5 fruit fly cellular contexts compared by ENCODE assay signal in genomic region chr3R:20633984-20634446, dm6.
A peak's percentile ranks its signal among the peaks of the same experiment; 100 is the strongest.
TF ChIP-seq lines count a peak whose summit lies in the region.

No protein-coding gene starts in this region.

- no peak for TF ChIP-seq CTCF in whole organism, embryonic (GFP tag; optimal IDR thresholded peaks at IDR 0.05; lab: Kevin White, UChicago)

TF ChIP-seq in whole organism, adult, 20 proteins besides CTCF, POLR2A, EP300 and RAD21 (continues in another document):
- TF ChIP-seq Mnt (GFP tag; optimal IDR thresholded peaks at IDR 0.05; lab: Kevin White, UChicago), result peak; percentile 59
- no peak for TF ChIP-seq CG5204 (GFP tag; optimal IDR thresholded peaks at IDR 0.05; lab: Kevin White, UChicago)
- peak; percentile 81 for TF ChIP-seq CG12768 (GFP tag; optimal IDR thresholded peaks at IDR 0.05; lab: Kevin White, UChicago)
- no peak for TF ChIP-seq toe (GFP tag; optimal IDR thresholded peaks at IDR 0.05; lab: Kevin White, UChicago)
- peak; percentile 72 for TF ChIP-seq bab1 (GFP tag; optimal IDR thresholded peaks at IDR 0.05; lab: Kevin White, UChicago)
- TF ChIP-seq CG33017 (tag; optimal IDR thresholded peaks at IDR 0.05; lab: Kevin White, UChicago), result peak; percentile 77
- no peak for TF ChIP-seq Clk (GFP tag; optimal IDR thresholded peaks at IDR 0.05; lab: Kevin White, UChicago)
- TF ChIP-seq CG1620 (GFP tag; optimal IDR thresholded peaks at IDR 0.05; lab: Kevin White, UChicago), result peak; percentile 74
- no peak for TF ChIP-seq ovo (GFP tag; optimal IDR thresholded peaks at IDR 0.05; lab: Kevin White, UChicago)
- peak; percentile 52 for TF ChIP-seq CG7045 (GFP tag; optimal IDR thresholded peaks at IDR 0.05; lab: Kevin White, UChicago)
- TF ChIP-seq tj (GFP tag; optimal IDR thresholded peaks at IDR 0.05; lab: Kevin White, UChicago), result peak; percentile 75
- TF ChIP-seq pad (GFP tag; optimal IDR thresholded peaks at IDR 0.05; lab: Kevin White, UChicago), result peak; percentile 31
- TF ChIP-seq CG7101 (tag; optimal IDR thresholded peaks at IDR 0.05; lab: Kevin White, UChicago), result peak; percentile 68
- TF ChIP-seq cic (GFP tag; optimal IDR thresholded peaks at IDR 0.05; lab: Kevin White, UChicago), result peak; percentile 30
- no peak for TF ChIP-seq CG14711 (tag; optimal IDR thresholded peaks at IDR 0.05; lab: Kevin White, UChicago)
- TF ChIP-seq cnc (optimal IDR thresholded peaks at IDR 0.05; lab: Kevin White, UChicago), result no peak
- TF ChIP-seq CG11617 (GFP tag; optimal IDR thresholded peaks at IDR 0.05; lab: Kevin White, UChicago), result peak; percentile 73
- TF ChIP-seq Hr96 (GFP tag; optimal IDR thresholded peaks at IDR 0.05; lab: Kevin White, UChicago), result no peak

TF ChIP-seq in whole organism, embryonic, 481 proteins besides CTCF, POLR2A, EP300 and RAD21 (continues in another document):
- TF ChIP-seq mam (GFP tag; optimal IDR thresholded peaks at IDR 0.05; lab: Kevin White, UChicago), result peak; percentile 77
- no peak for TF ChIP-seq pita (GFP tag; optimal IDR thresholded peaks at IDR 0.05; lab: Kevin White, UChicago)
- TF ChIP-seq CG2712 (tag; optimal IDR thresholded peaks at IDR 0.05; lab: Kevin White, UChicago), result no peak
- TF ChIP-seq BEAF-32 (GFP tag; optimal IDR thresholded peaks at IDR 0.05; lab: Kevin White, UChicago), result no peak
- TF ChIP-seq GATAe (GFP tag; conservative IDR thresholded peaks at IDR 0.05; lab: Robert Waterston, UW), result no peak
- peak; percentile 57 for TF ChIP-seq CG3847 (GFP tag; IDR thresholded peaks at IDR 0.05; lab: Robert Waterston, UW)
- peak; percentile 62 for TF ChIP-seq HHEX (GFP tag; optimal IDR thresholded peaks at IDR 0.05; lab: Kevin White, UChicago)
- no peak for TF ChIP-seq Meics (GFP tag; optimal IDR thresholded peaks at IDR 0.05; lab: Kevin White, UChicago)
- no peak for TF ChIP-seq CG18619 (GFP tag; optimal IDR thresholded peaks at IDR 0.05; lab: Kevin White, UChicago)
- TF ChIP-seq CG3281 (GFP tag; optimal IDR thresholded peaks at IDR 0.05; lab: Kevin White, UChicago), result no peak
- TF ChIP-seq Optix (GFP tag; IDR thresholded peaks at IDR 0.05; lab: Robert Waterston, UW), result peak; percentile 71; the same call in 1 of the 3 replicates
- TF ChIP-seq CG3726 (GFP tag; IDR thresholded peaks at IDR 0.05; lab: Robert Waterston, UW), result 0 out of 3 replicates have a peak, but pooled peaks have one; percentile 49
- no peak for TF ChIP-seq CG12744 (GFP tag; optimal IDR thresholded peaks at IDR 0.05; lab: Kevin White, UChicago)
- peak; percentile 53 for TF ChIP-seq Ada2b (GFP tag; IDR thresholded peaks at IDR 0.05; lab: Robert Waterston, UW)
- peak; percentile 31; the same call in 1 of the 2 replicates for TF ChIP-seq onecut (GFP tag; IDR thresholded peaks at IDR 0.05; lab: Robert Waterston, UW)
- no peak for TF ChIP-seq ase (GFP tag; IDR thresholded peaks at IDR 0.05; lab: Robert Waterston, UW)
- peak; percentile 66 for TF ChIP-seq chn (GFP tag; optimal IDR thresholded peaks at IDR 0.05; lab: Kevin White, UChicago)
- TF ChIP-seq pfk (GFP tag; optimal IDR thresholded peaks at IDR 0.05; lab: Kevin White, UChicago), result no peak
- TF ChIP-seq tap (tag; optimal IDR thresholded peaks at IDR 0.05; lab: Kevin White, UChicago), result no peak

TF ChIP-seq in whole organism, prepupa, 60 proteins besides CTCF, POLR2A, EP300 and RAD21 (continues in another document):
- no peak for TF ChIP-seq fkh (GFP tag; optimal IDR thresholded peaks at IDR 0.05; lab: Kevin White, UChicago)
- peak; percentile 80 for TF ChIP-seq Hr4 (GFP tag; optimal IDR thresholded peaks at IDR 0.05; lab: Kevin White, UChicago)
- no peak for TF ChIP-seq CG4318 (GFP tag; optimal IDR thresholded peaks at IDR 0.05; lab: Kevin White, UChicago)
- TF ChIP-seq dac (GFP tag; optimal IDR thresholded peaks at IDR 0.05; lab: Kevin White, UChicago), result no peak
- no peak for TF ChIP-seq salr (GFP tag; optimal IDR thresholded peaks at IDR 0.05; lab: Kevin White, UChicago)
- no peak for TF ChIP-seq OdsH (GFP tag; optimal IDR thresholded peaks at IDR 0.05; lab: Kevin White, UChicago)
- peak; percentile 79 for TF ChIP-seq CG8119 (GFP tag; IDR thresholded peaks at IDR 0.05; lab: Robert Waterston, UW)
- no peak for TF ChIP-seq CG8319 (GFP tag; optimal IDR thresholded peaks at IDR 0.05; lab: Kevin White, UChicago)
- TF ChIP-seq fd59A (GFP tag; optimal IDR thresholded peaks at IDR 0.05; lab: Kevin White, UChicago), result peak; percentile 39
- TF ChIP-seq Sox15 (GFP tag; optimal IDR thresholded peaks at IDR 0.05; lab: Kevin White, UChicago), result peak; percentile 53
- no peak for TF ChIP-seq Sox102F (GFP tag; optimal IDR thresholded peaks at IDR 0.05; lab: Kevin White, UChicago)
- no peak for TF ChIP-seq vri (GFP tag; optimal IDR thresholded peaks at IDR 0.05; lab: Kevin White, UChicago)
- no peak for TF ChIP-seq Ets96B (tag; optimal IDR thresholded peaks at IDR 0.05; lab: Kevin White, UChicago)
- TF ChIP-seq acj6 (GFP tag; optimal IDR thresholded peaks at IDR 0.05; lab: Kevin White, UChicago), result peak; percentile 78
- TF ChIP-seq CG6163 (GFP tag; IDR thresholded peaks at IDR 0.05; lab: Robert Waterston, UW), result peak; percentile 74; the same call in 2 of the 3 replicates
- TF ChIP-seq dsx (GFP tag; optimal IDR thresholded peaks at IDR 0.05; lab: Kevin White, UChicago; ENCODE audit: poor library complexity, severe bottlenecking), result no peak
- TF ChIP-seq CG15336 (GFP tag; IDR thresholded peaks at IDR 0.05; lab: Robert Waterston, UW), result peak; percentile 79; the same call in 1 of the 2 replicates
- no peak for TF ChIP-seq CG6854 (GFP tag; optimal IDR thresholded peaks at IDR 0.05; lab: Kevin White, UChicago)
- no peak for TF ChIP-seq spab (GFP tag; optimal IDR thresholded peaks at IDR 0.05; lab: Kevin White, UChicago)

TF ChIP-seq in whole organism, pupa, 21 proteins besides CTCF, POLR2A, EP300 and RAD21:
- TF ChIP-seq CG4496 (GFP tag; IDR thresholded peaks at IDR 0.05; lab: Robert Waterston, UW) (peak; percentile 59; the same call in 2 of the 3 replicates), CG9948 (tag; optimal IDR thresholded peaks at IDR 0.05; lab: Kevin White, UChicago) (peak; percentile 58), CG32121 (GFP tag; IDR thresholded peaks at IDR 0.05; lab: Robert Waterston, UW) (peak; percentile 71), CG8159 (tag; optimal IDR thresholded peaks at IDR 0.05; lab: Kevin White, UChicago) (no peak), CG13204 (GFP tag; optimal IDR thresholded peaks at IDR 0.05; lab: Kevin White, UChicago) (no peak), Pif1B (GFP tag; optimal IDR thresholded peaks at IDR 0.05; lab: Kevin White, UChicago) (no peak), CG12605 (GFP tag; IDR thresholded peaks at IDR 0.05; lab: Robert Waterston, UW) (no peak), EcR (GFP tag; optimal IDR thresholded peaks at IDR 0.05; lab: Kevin White, UChicago) (no peak), rn (GFP tag; IDR thresholded peaks at IDR 0.05; lab: Robert Waterston, UW) (peak; percentile 52; the same call in 1 of the 2 replicates), gl (tag; optimal IDR thresholded peaks at IDR 0.05; lab: Kevin White, UChicago) (no peak), D1 (tag; optimal IDR thresholded peaks at IDR 0.05; lab: Kevin White, UChicago) (no peak), CG8301 (tag; optimal IDR thresholded peaks at IDR 0.05; lab: Kevin White, UChicago) (no peak), Snoo (tag; optimal IDR thresholded peaks at IDR 0.05; lab: Kevin White, UChicago) (peak; percentile 49), CG17806 (tag; optimal IDR thresholded peaks at IDR 0.05; lab: Kevin White, UChicago) (no peak), CG14655 (GFP tag; optimal IDR thresholded peaks at IDR 0.05; lab: Kevin White, UChicago) (no peak), Pif1A (GFP tag; optimal IDR thresholded peaks at IDR 0.05; lab: Kevin White, UChicago) (no peak), CG10348 (GFP tag; IDR thresholded peaks at IDR 0.05; lab: Robert Waterston, UW) (no peak), CG34367 (tag; optimal IDR thresholded peaks at IDR 0.05; lab: Kevin White, UChicago) (no peak), CG15710 (tag; optimal IDR thresholded peaks at IDR 0.05; lab: Kevin White, UChicago) (peak; percentile 60), fd96Ca (GFP tag; IDR thresholded peaks at IDR 0.05; lab: Robert Waterston, UW) (peak; percentile 80), Ets98B (GFP tag; IDR thresholded peaks at IDR 0.05; lab: Robert Waterston, UW) (peak; percentile 71)

TF ChIP-seq in whole organism, wandering third instar larva, 38 proteins besides CTCF, POLR2A, EP300 and RAD21:
- TF ChIP-seq CG32264 (GFP tag; optimal IDR thresholded peaks at IDR 0.05; lab: Kevin White, UChicago), result peak; percentile 41
- no peak for TF ChIP-seq HLH106 (tag; optimal IDR thresholded peaks at IDR 0.05; lab: Kevin White, UChicago)
- TF ChIP-seq Abd-B (GFP tag; optimal IDR thresholded peaks at IDR 0.05; lab: Kevin White, UChicago), result no peak
- TF ChIP-seq tai (GFP tag; optimal IDR thresholded peaks at IDR 0.05; lab: Kevin White, UChicago), result no peak
- no peak for TF ChIP-seq lola (GFP tag; optimal IDR thresholded peaks at IDR 0.05; lab: Kevin White, UChicago)
- peak; percentile 86 for TF ChIP-seq br (GFP tag; optimal IDR thresholded peaks at IDR 0.05; lab: Kevin White, UChicago)
- TF ChIP-seq sv (GFP tag; optimal IDR thresholded peaks at IDR 0.05; lab: Kevin White, UChicago), result peak; percentile 19
- TF ChIP-seq woc (GFP tag; optimal IDR thresholded peaks at IDR 0.05; lab: Kevin White, UChicago), result peak; percentile 97
- no peak for TF ChIP-seq foxo (GFP tag; optimal IDR thresholded peaks at IDR 0.05; lab: Kevin White, UChicago)
- TF ChIP-seq Rel (GFP tag; optimal IDR thresholded peaks at IDR 0.05; lab: Kevin White, UChicago), result no peak
- no peak for TF ChIP-seq Rel (tag; optimal IDR thresholded peaks at IDR 0.05; lab: Kevin White, UChicago)
- peak; percentile 37 for TF ChIP-seq CG9705 (GFP tag; optimal IDR thresholded peaks at IDR 0.05; lab: Kevin White, UChicago)
- no peak for TF ChIP-seq Sp1 (GFP tag; optimal IDR thresholded peaks at IDR 0.05; lab: Kevin White, UChicago)
- TF ChIP-seq Hr78 (GFP tag; optimal IDR thresholded peaks at IDR 0.05; lab: Kevin White, UChicago), result no peak
- peak; percentile 69 for TF ChIP-seq Jra (GFP tag; optimal IDR thresholded peaks at IDR 0.05; lab: Kevin White, UChicago)
- TF ChIP-seq CrebA (GFP tag; optimal IDR thresholded peaks at IDR 0.05; lab: Kevin White, UChicago; ENCODE audit: borderline replicate concordance), result no peak
- no peak for TF ChIP-seq Hnf4 (GFP tag; optimal IDR thresholded peaks at IDR 0.05; lab: Kevin White, UChicago)
- TF ChIP-seq Vsx2 (GFP tag; optimal IDR thresholded peaks at IDR 0.05; lab: Kevin White, UChicago; ENCODE audit: partially characterized antibody), result no peak
- TF ChIP-seq N (GFP tag; optimal IDR thresholded peaks at IDR 0.05; lab: Kevin White, UChicago), result no peak
- TF ChIP-seq Dif (GFP tag; optimal IDR thresholded peaks at IDR 0.05; lab: Kevin White, UChicago; ENCODE audit: partially characterized antibody), result no peak
- no peak for TF ChIP-seq GATAd (GFP tag; optimal IDR thresholded peaks at IDR 0.05; lab: Kevin White, UChicago)
- peak; percentile 62 for TF ChIP-seq psq (GFP tag; optimal IDR thresholded peaks at IDR 0.05; lab: Kevin White, UChicago)
- no peak for TF ChIP-seq dmrt93B (GFP tag; optimal IDR thresholded peaks at IDR 0.05; lab: Kevin White, UChicago)
- TF ChIP-seq ey (GFP tag; optimal IDR thresholded peaks at IDR 0.05; lab: Kevin White, UChicago), result peak; percentile 76
- TF ChIP-seq OdsH (GFP tag; optimal IDR thresholded peaks at IDR 0.05; lab: Kevin White, UChicago), result peak; percentile 79
